Worm (Caenorhabditis elegans): Measurements from ENCODE around the gene K08D12.8.

Gene K08D12.8

DNA sequence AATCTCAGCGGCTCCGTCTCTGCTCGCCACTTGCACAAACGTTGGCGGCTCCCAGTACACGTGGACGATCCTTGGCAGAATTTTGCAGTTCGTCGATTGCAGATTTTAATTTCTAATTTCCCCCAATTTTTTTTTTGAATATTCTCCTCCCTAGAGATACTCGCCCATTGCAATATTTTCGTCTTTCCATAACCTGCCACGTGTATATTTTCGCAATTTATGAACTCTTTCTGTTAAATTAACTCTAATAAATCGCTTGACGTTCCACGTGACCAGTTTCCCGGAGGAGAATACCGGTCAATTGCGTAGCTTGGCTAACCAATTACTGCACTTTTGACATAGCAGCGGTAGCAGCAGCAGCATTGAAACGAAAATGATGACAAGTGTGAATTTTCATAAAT, 17.6 kb upstream of the K08D12.8 start (continued):
- TF ChIP-seq daf-16 (GFP tag; optimal IDR thresholded peaks at IDR 0.05), result no peak
- TF ChIP-seq daf-16 (tag; optimal IDR thresholded peaks at IDR 0.05), result peak; percentile 30
- TF ChIP-seq hif-1 (tag; optimal IDR thresholded peaks at IDR 0.05), result no peak
- TF ChIP-seq ZK546.5 (tag; optimal IDR thresholded peaks at IDR 0.05), result peak in 1 of 2 experiments; percentile 46
- TF ChIP-seq nhr-6 (tag; optimal IDR thresholded peaks at IDR 0.05), result no peak
- no peak for TF ChIP-seq lim-7 (GFP tag; IDR thresholded peaks at IDR 0.05)
- no peak for TF ChIP-seq hmg-1.1 (GFP tag; IDR thresholded peaks at IDR 0.05)
- TF ChIP-seq egl-27 (tag; optimal IDR thresholded peaks at IDR 0.05), result no peak
- peak; percentile 56; the same call in 1 of the 2 replicates for TF ChIP-seq snpc-1.2 (GFP tag; IDR thresholded peaks at IDR 0.05)
- no peak for TF ChIP-seq saeg-2 (GFP tag; IDR thresholded peaks at IDR 0.05)

DNA sequence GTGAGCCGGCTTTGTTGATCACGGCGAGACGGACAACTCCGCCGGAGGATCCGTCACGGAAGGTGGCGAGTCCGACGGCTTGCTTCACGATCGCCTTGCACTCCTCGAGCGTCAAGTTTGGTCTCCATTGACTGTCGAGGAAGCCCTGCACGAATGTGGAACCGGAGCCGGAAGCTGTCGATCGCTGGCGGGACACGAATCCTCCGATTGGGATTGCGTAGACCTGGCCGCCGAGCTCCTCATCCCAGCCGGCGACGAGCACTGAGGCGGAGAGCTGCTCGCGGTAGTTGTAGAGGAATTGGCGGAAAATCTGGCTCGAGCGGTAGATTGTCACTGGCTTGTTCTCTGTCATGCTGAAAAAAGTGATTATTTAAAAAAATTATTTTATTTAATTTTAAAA, 17.0 kb upstream of the K08D12.8 start:
- no peak for TF ChIP-seq ceh-32 (tag; optimal IDR thresholded peaks at IDR 0.05; ENCODE audit: poor library complexity)
- no peak for TF ChIP-seq nhr-111 (GFP tag; optimal IDR thresholded peaks at IDR 0.05)
- no peak for TF ChIP-seq ceh-82 (tag; optimal IDR thresholded peaks at IDR 0.05)
- TF ChIP-seq set-16 (GFP tag; IDR thresholded peaks at IDR 0.05), result peak; percentile 96
- TF ChIP-seq Y5F2A.4 (GFP tag; optimal IDR thresholded peaks at IDR 0.05), result no peak
- TF ChIP-seq ctbp-1 (GFP tag; IDR thresholded peaks at IDR 0.05), result no peak
- TF ChIP-seq madf-5 (GFP tag; IDR thresholded peaks at IDR 0.05), result no peak
- no peak for TF ChIP-seq aly-2 (tag; optimal IDR thresholded peaks at IDR 0.05)
- 0 out of 2 replicates have a peak, but pooled peaks have one; percentile 42 for TF ChIP-seq dmd-8 (GFP tag; IDR thresholded peaks at IDR 0.05)
- TF ChIP-seq fkh-10 (GFP tag; optimal IDR thresholded peaks at IDR 0.05), result no peak
- TF ChIP-seq mes-2 (tag; optimal IDR thresholded peaks at IDR 0.05; ENCODE audit: poor library complexity, severe bottlenecking), result no peak
- no peak for TF ChIP-seq F26F4.8 (GFP tag; conservative IDR thresholded peaks at IDR 0.05)
- TF ChIP-seq lin-39 (tag; optimal IDR thresholded peaks at IDR 0.05), result no peak
- TF ChIP-seq nhr-42 (GFP tag; IDR thresholded peaks at IDR 0.05), result no peak
- TF ChIP-seq egl-43 (GFP tag; IDR thresholded peaks at IDR 0.05), result 0 out of 2 replicates have a peak, but pooled peaks have one; percentile 6

DNA sequence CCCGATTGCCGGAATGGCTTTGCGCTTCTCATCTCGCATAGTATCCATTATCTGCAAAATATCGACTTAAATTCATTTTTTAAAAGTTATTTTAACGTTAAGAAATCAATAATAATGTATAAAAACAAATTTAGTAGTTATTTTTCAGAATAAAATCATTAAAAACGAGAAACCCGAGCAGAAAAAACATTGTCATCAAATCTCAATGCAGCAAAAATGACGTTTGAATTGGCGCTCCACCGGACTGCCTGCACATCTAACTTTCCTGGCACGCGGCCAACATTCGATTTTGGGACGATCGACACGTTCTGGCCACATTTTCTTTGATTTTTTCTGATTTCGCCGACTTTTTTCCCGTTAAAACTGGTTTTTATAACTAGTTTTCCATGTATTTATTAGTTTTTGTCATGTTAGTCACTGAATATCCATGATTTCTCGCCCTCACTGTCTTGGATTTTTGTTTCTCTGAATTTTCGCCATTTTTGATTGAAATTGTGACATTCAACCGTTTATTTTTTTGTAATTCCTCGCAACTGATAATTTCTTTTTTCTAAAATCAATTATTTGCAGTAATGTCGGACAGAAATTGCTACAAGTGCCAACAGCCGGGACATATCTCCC, 16.2 kb upstream of the K08D12.8 start, which contains the start of the genes pbs-1 and K08D12.3:
TSS of gene pbs-1 (minus strand) at position 51 of the 621 bp plus-strand sequence.
TSS of gene K08D12.3 (plus strand) at position 571 of the 621 bp plus-strand sequence.
- TF ChIP-seq mxl-2 (GFP tag; conservative IDR thresholded peaks at IDR 0.05) (no peak), F44E2.7 (GFP tag; IDR thresholded peaks at IDR 0.05) (no peak), sdz-12 (GFP tag; optimal IDR thresholded peaks at IDR 0.05) (no peak), zip-2 (tag; optimal IDR thresholded peaks at IDR 0.05) (no peak), mdl-1 (tag; optimal IDR thresholded peaks at IDR 0.05) (peak in 1 of 2 experiments; percentile 49), nhr-42 (GFP tag; IDR thresholded peaks at IDR 0.05) (0 out of 2 replicates have a peak, but pooled peaks have one; percentile 26), unc-130 (GFP tag; optimal IDR thresholded peaks at IDR 0.05) (no peak), daf-16 (GFP tag; optimal IDR thresholded peaks at IDR 0.05) (no peak), daf-16 (tag; optimal IDR thresholded peaks at IDR 0.05) (peak; percentile 25), ceh-32 (tag; optimal IDR thresholded peaks at IDR 0.05; ENCODE audit: poor library complexity) (no peak), lir-3 (tag; optimal IDR thresholded peaks at IDR 0.05) (no peak), ceh-82 (tag; optimal IDR thresholded peaks at IDR 0.05) (no peak), snpc-4 (tag; optimal IDR thresholded peaks at IDR 0.05) (no peak), ZK337.2 (GFP tag; IDR thresholded peaks at IDR 0.05) (no peak), attf-4 (tag; optimal IDR thresholded peaks at IDR 0.05) (no peak), nhr-10 (tag; optimal IDR thresholded peaks at IDR 0.05) (no peak), ces-1 (GFP tag; optimal IDR thresholded peaks at IDR 0.05) (no peak), Y75B8A.6 (GFP tag; IDR thresholded peaks at IDR 0.05) (no peak), madf-5 (GFP tag; IDR thresholded peaks at IDR 0.05) (no peak), hlh-30 (tag; optimal IDR thresholded peaks at IDR 0.05; ENCODE audit: insufficient read depth) (peak; percentile 75), F26F4.8 (GFP tag; conservative IDR thresholded peaks at IDR 0.05) (no peak), T26A8.4 (GFP tag; IDR thresholded peaks at IDR 0.05) (peak; percentile 76), lin-29 (GFP tag; IDR thresholded peaks at IDR 0.05) (no peak), pha-4 (GFP tag; IDR thresholded peaks at IDR 0.05) (no peak), pha-4 (tag; optimal IDR thresholded peaks at IDR 0.05) (no peak), lim-7 (GFP tag; IDR thresholded peaks at IDR 0.05) (no peak), aly-2 (tag; optimal IDR thresholded peaks at IDR 0.05) (no peak), nhr-102 (tag; optimal IDR thresholded peaks at IDR 0.05) (peak; percentile 75), spr-3 (GFP tag; optimal IDR thresholded peaks at IDR 0.05) (no peak), zag-1 (tag; optimal IDR thresholded peaks at IDR 0.05) (no peak), madf-9 (GFP tag; conservative IDR thresholded peaks at IDR 0.05) (no peak)
